Fruit fly (Drosophila melanogaster): ENCODE data around the gene CG46448.

The CG46448 gene

DNA sequence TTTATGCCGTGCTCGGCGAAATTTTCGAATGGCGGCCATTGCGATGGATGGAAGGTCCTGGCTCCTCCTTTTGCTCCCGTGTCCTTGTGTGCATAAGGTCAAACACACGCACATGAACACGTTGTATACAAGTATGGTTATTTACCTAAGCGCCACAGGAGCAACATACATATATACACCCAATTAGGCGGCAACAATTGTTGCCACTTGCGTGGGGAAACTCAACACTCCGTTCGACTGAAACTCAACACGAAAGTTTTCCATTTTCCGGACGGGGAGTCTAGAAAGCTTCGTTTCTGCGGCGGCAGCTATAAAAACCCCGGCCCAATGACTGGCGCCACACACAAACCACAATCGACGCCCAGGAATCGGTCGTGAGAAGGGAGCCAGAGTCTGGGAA, at the start of gene CG46448:
Gene CG46448, plus strand, starts transcription at position 340 of the 400 bp plus-strand sequence.
- TF ChIP-seq CG30020 (tag; optimal IDR thresholded peaks at IDR 0.05) (no peak), CG11456 (GFP tag; IDR thresholded peaks at IDR 0.05) (no peak), CG30403 (GFP tag; optimal IDR thresholded peaks at IDR 0.05) (no peak), Nf-YB (GFP tag; optimal IDR thresholded peaks at IDR 0.05) (peak; percentile 78), D19B (GFP tag; optimal IDR thresholded peaks at IDR 0.05) (no peak), CG16813 (GFP tag; IDR thresholded peaks at IDR 0.05; ENCODE audit: partially characterized antibody) (no peak), Deaf1 (tag; optimal IDR thresholded peaks at IDR 0.05) (peak; percentile 12), lab (GFP tag; optimal IDR thresholded peaks at IDR 0.05) (peak; percentile 16), CG11504 (tag; optimal IDR thresholded peaks at IDR 0.05) (no peak), CG18011 (GFP tag; optimal IDR thresholded peaks at IDR 0.05) (no peak), danr (GFP tag; IDR thresholded peaks at IDR 0.05) (no peak), CG6791 (GFP tag; IDR thresholded peaks at IDR 0.05; ENCODE audit: partially characterized antibody) (no peak), her (GFP tag; optimal IDR thresholded peaks at IDR 0.05) (no peak), Lim3 (GFP tag; IDR thresholded peaks at IDR 0.05) (0 out of 2 replicates have a peak, but pooled peaks have one; percentile 7), Nf-YC (tag; optimal IDR thresholded peaks at IDR 0.05) (peak; percentile 87)

DNA sequence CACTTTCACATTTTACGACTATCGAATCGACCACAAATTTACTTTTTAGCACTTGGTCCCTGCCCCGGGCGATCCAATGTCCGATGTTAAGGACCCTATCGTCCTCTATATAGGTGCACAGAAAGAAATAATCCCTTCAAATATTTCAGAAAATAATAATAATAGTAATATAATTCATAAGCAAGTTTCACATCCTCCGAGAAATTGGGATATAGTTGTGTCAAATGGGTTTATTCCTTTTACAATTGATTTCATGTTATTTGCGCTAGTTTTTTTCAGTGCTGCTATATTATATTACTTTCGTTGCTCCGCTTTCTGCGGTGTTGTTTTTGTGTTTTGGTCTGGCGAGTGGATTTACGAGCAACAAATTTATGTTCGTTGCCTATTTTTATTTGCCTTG, 43.0 kb upstream of the CG46448 start:
- TF ChIP-seq TFAM (GFP tag; optimal IDR thresholded peaks at IDR 0.05) (no peak), row (GFP tag; IDR thresholded peaks at IDR 0.05) (peak; percentile 62), CG1792 (GFP tag; optimal IDR thresholded peaks at IDR 0.05) (no peak), CG2875 (GFP tag; optimal IDR thresholded peaks at IDR 0.05) (no peak), dmrt11E (tag; optimal IDR thresholded peaks at IDR 0.05) (no peak), Max (GFP tag; optimal IDR thresholded peaks at IDR 0.05) (no peak), klu (GFP tag; IDR thresholded peaks at IDR 0.05) (no peak), bbx (GFP tag; IDR thresholded peaks at IDR 0.05; ENCODE audit: partially characterized antibody) (no peak), tio (GFP tag; optimal IDR thresholded peaks at IDR 0.05) (peak; percentile 10), sima (GFP tag; optimal IDR thresholded peaks at IDR 0.05) (no peak), CG2120 (GFP tag; optimal IDR thresholded peaks at IDR 0.05) (peak; percentile 53), CG7786 (GFP tag; optimal IDR thresholded peaks at IDR 0.05) (no peak), CG11456 (GFP tag; IDR thresholded peaks at IDR 0.05) (no peak), Ets97D (GFP tag; optimal IDR thresholded peaks at IDR 0.05) (no peak), HmgD (GFP tag; optimal IDR thresholded peaks at IDR 0.05) (no peak), CG13287 (GFP tag; IDR thresholded peaks at IDR 0.05; ENCODE audit: partially characterized antibody) (no peak), mld (GFP tag; IDR thresholded peaks at IDR 0.05; ENCODE audit: partially characterized antibody) (no peak), CG1024 (GFP tag; IDR thresholded peaks at IDR 0.05) (no peak), tx (GFP tag; optimal IDR thresholded peaks at IDR 0.05) (no peak), CG7928 (GFP tag; optimal IDR thresholded peaks at IDR 0.05) (no peak), Vsx1 (GFP tag; optimal IDR thresholded peaks at IDR 0.05) (no peak), wdn (GFP tag; IDR thresholded peaks at IDR 0.05) (peak; percentile 43; the same call in 1 of the 2 replicates), dimm (GFP tag; IDR thresholded peaks at IDR 0.05) (no peak), ranshi (GFP tag; IDR thresholded peaks at IDR 0.05) (no peak), CG3847 (GFP tag; IDR thresholded peaks at IDR 0.05) (peak; percentile 53), Stat92E (GFP tag; optimal IDR thresholded peaks at IDR 0.05) (no peak), CG13296 (GFP tag; optimal IDR thresholded peaks at IDR 0.05) (peak; percentile 41), Hr51 (GFP tag; optimal IDR thresholded peaks at IDR 0.05) (peak in 1 of 2 experiments; percentile 60), sr (GFP tag; IDR thresholded peaks at IDR 0.05) (no peak), oc (tag; optimal IDR thresholded peaks at IDR 0.05) (no peak), CG8089 (GFP tag; optimal IDR thresholded peaks at IDR 0.05) (no peak), cwo (GFP tag; optimal IDR thresholded peaks at IDR 0.05) (peak; percentile 37), sisA (GFP tag; IDR thresholded peaks at IDR 0.05) (no peak), dysf (GFP tag; IDR thresholded peaks at IDR 0.05) (peak; percentile 62; the same call in 2 of the 3 replicates), sc (optimal IDR thresholded peaks at IDR 0.05) (no peak), sc (GFP tag; optimal IDR thresholded peaks at IDR 0.05) (no peak)

Measured in whole organism, embryonic.